Fruit fly (Drosophila melanogaster) whole organism, pupa: Measurements from ENCODE around the gene CG31533.

Source experiments
- CG10348 ChIP-seq: fragments of 200-800 bp; sonication (Bioruptor generic); IDR thresholded peaks from 2 replicates; pipeline ENCODE4 v1.3.6; 2022; ENCODE audit warnings: missing biosample characterization, missing genetic modification characterization
- CG8159 ChIP-seq: fragments of 200-800 bp; sonication (Bioruptor generic); optimal IDR thresholded peaks from 3 replicates; lab custom pipeline; 2018; ENCODE audit warnings: missing biosample characterization, mild to moderate bottlenecking, missing genetic modification characterization, moderate library complexity
- EcR ChIP-seq: fragments of 200-800 bp; sonication (Bioruptor generic); optimal IDR thresholded peaks from 3 replicates; lab custom pipeline; 2019; ENCODE audit warnings: missing biosample characterization, missing genetic modification characterization, mild to moderate bottlenecking, moderate library complexity, missing genetic modification reagents
- Ets98B ChIP-seq: fragments of 200-800 bp; sonication (Bioruptor generic); IDR thresholded peaks from 2 replicates; pipeline ENCODE4 v1.3.6; 2022; ENCODE audit warnings: missing biosample characterization, missing genetic modification characterization
- Pif1B ChIP-seq: fragments of 200-800 bp; sonication (Bioruptor generic); optimal IDR thresholded peaks from 3 replicates; lab custom pipeline; 2016; ENCODE audit warnings: missing biosample characterization, missing genetic modification characterization
- Snoo ChIP-seq: fragments of 200-800 bp; sonication (Bioruptor generic); optimal IDR thresholded peaks from 3 replicates; lab custom pipeline; 2017; ENCODE audit warnings: missing biosample characterization, mild to moderate bottlenecking, missing genetic modification characterization, inconsistent platforms

- no peak for TF ChIP-seq Pif1B (GFP tag; lab: Kevin White, UChicago)
- TF ChIP-seq Ets98B (GFP tag; lab: Robert Waterston, UW), result no peak
- TF ChIP-seq Snoo (tag; lab: Kevin White, UChicago), result no peak
- no peak for TF ChIP-seq EcR (GFP tag; lab: Kevin White, UChicago)
- TF ChIP-seq CG10348 (GFP tag; lab: Robert Waterston, UW), result no peak
- no peak for TF ChIP-seq CG8159 (tag; lab: Kevin White, UChicago)
Measured at dm6 chr3R:14118350-14118749, 38.9 kb downstream of the CG31533 start, which contains the start of gene Kif19A.
